Worm (Caenorhabditis elegans) whole organism, L4 larva: ENCODE measurements around the gene spc-1.
"Not testable (repeated sequence)": the region's sequence is repeated elsewhere in the genome, so short reads cannot be mapped to it uniquely, and the experiment has no call there.

ENCODE experiments used
- D1046.2 ChIP-seq: fragments of 200-800 bp; sonication (Bioruptor generic); IDR thresholded peaks from 2 replicates; pipeline ENCODE4 v1.3.6; 2022; ENCODE audit warnings: missing genetic modification characterization, missing compliant biosample characterization
- F26F4.8 ChIP-seq: fragments of 200-800 bp; sonication (Bioruptor generic); conservative IDR thresholded peaks from 2 replicates; pipeline ENCODE4 v1.3.6; 2022; ENCODE audit warnings: missing genetic modification characterization, missing compliant biosample characterization
- T20F7.1 ChIP-seq: fragments of 200-800 bp; sonication (Bioruptor generic); optimal IDR thresholded peaks from 2 replicates; lab custom pipeline; 2018; ENCODE audit warnings: mild to moderate bottlenecking, missing genetic modification characterization, missing compliant biosample characterization
- T26A8.4 ChIP-seq: fragments of 200-800 bp; sonication (Bioruptor generic); IDR thresholded peaks from 2 replicates; pipeline ENCODE4 v1.3.6; 2022; ENCODE audit warnings: missing genetic modification characterization, missing compliant biosample characterization
- Y105C5A.15 ChIP-seq: fragments of 200-800 bp; sonication (Bioruptor generic); IDR thresholded peaks from 2 replicates; pipeline ENCODE4 v1.3.6; 2022; ENCODE audit warnings: missing genetic modification characterization, missing compliant biosample characterization
- Y75B8A.6 ChIP-seq: fragments of 200-800 bp; sonication (Bioruptor generic); IDR thresholded peaks from 2 replicates; pipeline ENCODE4 v1.3.6; 2022; ENCODE audit warnings: missing genetic modification reagents, missing genetic modification characterization, missing compliant biosample characterization
- ZK337.2 ChIP-seq: fragments of 200-800 bp; sonication (Bioruptor generic); IDR thresholded peaks from 2 replicates; pipeline ENCODE4 v1.3.6; 2022; ENCODE audit warnings: missing genetic modification reagents, missing genetic modification characterization, missing compliant biosample characterization
- ZK546.5 ChIP-seq, 2 experiments: sonication (generic microtip); optimal IDR thresholded peaks; 2 replicates each; lab custom pipeline; 2017; ENCODE audit warnings: missing biosample characterization in 2 of 2, missing genetic modification characterization in 2 of 2
- aly-2 ChIP-seq: sonication (generic microtip); optimal IDR thresholded peaks from 2 replicates; lab custom pipeline; 2018; ENCODE audit warnings: missing biosample characterization, missing genetic modification characterization
- arid-1 ChIP-seq: fragments of 200-800 bp; sonication (Bioruptor generic); conservative IDR thresholded peaks from 2 replicates; pipeline ENCODE4 v1.3.6; 2022; ENCODE audit warnings: missing genetic modification reagents, missing genetic modification characterization, missing compliant biosample characterization
- ceh-20 ChIP-seq: fragments of 200-800 bp; sonication (Bioruptor generic); IDR thresholded peaks from 2 replicates; pipeline ENCODE4 v1.3.6; 2022; ENCODE audit warnings: missing genetic modification reagents, missing genetic modification characterization, missing compliant biosample characterization
- daf-19 ChIP-seq: fragments of 200-800 bp; sonication (Bioruptor generic); conservative IDR thresholded peaks from 2 replicates; pipeline ENCODE4 v1.3.6; 2022; ENCODE audit warnings: missing genetic modification characterization, missing compliant biosample characterization
- dmd-8 ChIP-seq: fragments of 200-800 bp; sonication (Bioruptor generic); IDR thresholded peaks from 2 replicates; pipeline ENCODE4 v1.3.6; 2022; ENCODE audit warnings: missing genetic modification characterization, missing compliant biosample characterization
- duxl-1 ChIP-seq: sonication (generic microtip); optimal IDR thresholded peaks from 2 replicates; lab custom pipeline; 2016; ENCODE audit warnings: mild to moderate bottlenecking, missing genetic modification characterization, moderate library complexity, missing compliant biosample characterization; ENCODE audit not compliant: poor library complexity
- dve-1 ChIP-seq: sonication (generic microtip); optimal IDR thresholded peaks from 2 replicates; lab custom pipeline; 2017; ENCODE audit warnings: antibody characterized with exemption, mild to moderate bottlenecking, missing genetic modification characterization, missing compliant biosample characterization; ENCODE audit not compliant: insufficient read depth
- egl-27 ChIP-seq: sonication (generic microtip); optimal IDR thresholded peaks from 3 replicates; lab custom pipeline; 2017; ENCODE audit warnings: missing biosample characterization, missing genetic modification reagents, missing genetic modification characterization
- egl-43 ChIP-seq: fragments of 200-800 bp; sonication (Bioruptor generic); IDR thresholded peaks from 2 replicates; pipeline ENCODE4 v1.3.6; 2022; ENCODE audit warnings: missing genetic modification reagents, missing genetic modification characterization, missing compliant biosample characterization
- fos-1 ChIP-seq: fragments of 150-350 bp; optimal IDR thresholded peaks from 2 replicates; lab custom pipeline; 2014; ENCODE audit warnings: missing biosample characterization, missing genetic modification characterization
- hlh-30 ChIP-seq: sonication (generic microtip); optimal IDR thresholded peaks from 2 replicates; lab custom pipeline; 2017; ENCODE audit warnings: antibody characterized with exemption, mild to moderate bottlenecking, missing genetic modification characterization, missing compliant biosample characterization; ENCODE audit not compliant: insufficient read depth
- hmg-1.1 ChIP-seq: fragments of 200-800 bp; sonication (Bioruptor generic); IDR thresholded peaks from 2 replicates; pipeline ENCODE4 v1.3.6; 2022; ENCODE audit warnings: missing genetic modification reagents, missing genetic modification characterization, missing compliant biosample characterization
- lim-7 ChIP-seq: fragments of 200-800 bp; sonication (Bioruptor generic); IDR thresholded peaks from 2 replicates; pipeline ENCODE4 v1.3.6; 2022; ENCODE audit warnings: missing genetic modification characterization, missing compliant biosample characterization
- lin-1 ChIP-seq: fragments of 200-800 bp; sonication (Bioruptor generic); IDR thresholded peaks from 2 replicates; pipeline ENCODE4 v1.3.6; 2022; ENCODE audit warnings: missing genetic modification reagents, missing genetic modification characterization, missing compliant biosample characterization
- lin-38 ChIP-seq: fragments of 200-800 bp; sonication (Bioruptor generic); IDR thresholded peaks from 2 replicates; pipeline ENCODE4 v1.3.6; 2022; ENCODE audit warnings: missing genetic modification reagents, missing genetic modification characterization, missing compliant biosample characterization
- lin-39 ChIP-seq: fragments of 150-350 bp; optimal IDR thresholded peaks from 2 replicates; lab custom pipeline; 2014; ENCODE audit warnings: missing biosample characterization, missing genetic modification reagents, missing genetic modification characterization
- lsy-2 ChIP-seq, 2 experiments: fragments of 150-350 bp in 1 of 2; sonication (generic microtip) in 1 of 2; optimal IDR thresholded peaks; 2 replicates each; lab custom pipeline; 2014 to 2017; ENCODE audit warnings: missing biosample characterization in 2 of 2, missing genetic modification characterization in 2 of 2
- madf-5 ChIP-seq, 2 experiments: fragments of 200-800 bp; sonication (Bioruptor generic); IDR thresholded peaks; 2 replicates each; pipeline ENCODE4 v1.3.6; 2022; ENCODE audit warnings: missing compliant biosample characterization in 2 of 2, missing genetic modification characterization in 2 of 2
- mxl-2 ChIP-seq: fragments of 200-800 bp; sonication (Bioruptor generic); conservative IDR thresholded peaks from 2 replicates; pipeline ENCODE4 v1.3.6; 2022; ENCODE audit warnings: missing genetic modification reagents, missing genetic modification characterization, missing compliant biosample characterization
- nhr-111 ChIP-seq: fragments of 200-800 bp; sonication (Bioruptor generic); optimal IDR thresholded peaks from 2 replicates; lab custom pipeline; 2018; ENCODE audit warnings: mild to moderate bottlenecking, missing genetic modification characterization, missing compliant biosample characterization
- nhr-41 ChIP-seq: fragments of 200-800 bp; sonication (Bioruptor generic); IDR thresholded peaks from 2 replicates; pipeline ENCODE4 v1.3.6; 2022; ENCODE audit warnings: missing genetic modification reagents, missing genetic modification characterization, missing compliant biosample characterization
- nhr-42 ChIP-seq: fragments of 200-800 bp; sonication (Bioruptor generic); IDR thresholded peaks from 2 replicates; pipeline ENCODE4 v1.3.6; 2022; ENCODE audit warnings: missing genetic modification characterization, missing compliant biosample characterization
- nhr-76 ChIP-seq: fragments of 150-350 bp; optimal IDR thresholded peaks from 2 replicates; lab custom pipeline; 2014; ENCODE audit warnings: missing biosample characterization, missing genetic modification characterization
- nhr-77 ChIP-seq: fragments of 150-350 bp; optimal IDR thresholded peaks from 2 replicates; lab custom pipeline; 2014; ENCODE audit warnings: missing biosample characterization, missing genetic modification characterization
- pha-4 ChIP-seq, 2 experiments: fragments of 150-350 bp in 1 of 2; fragments of 200-800 bp in 1 of 2; sonication (Bioruptor generic) in 1 of 2; IDR thresholded peaks in 1 of 2; optimal IDR thresholded peaks in 1 of 2; 2 replicates each; pipeline versions ENCODE4 v1.3.6 to Lab custom; 2014 to 2022; ENCODE audit warnings: missing genetic modification characterization in 2 of 2, missing genetic modification reagents in 2 of 2, missing biosample characterization in 1 of 2, missing compliant biosample characterization in 1 of 2
- php-3 ChIP-seq: fragments of 200-800 bp; sonication (Bioruptor generic); IDR thresholded peaks from 2 replicates; pipeline ENCODE4 v1.3.6; 2022; ENCODE audit warnings: missing genetic modification reagents, missing genetic modification characterization, missing compliant biosample characterization
- saeg-2 ChIP-seq: fragments of 200-800 bp; sonication (Bioruptor generic); IDR thresholded peaks from 2 replicates; pipeline ENCODE4 v1.3.6; 2022; ENCODE audit warnings: missing genetic modification reagents, missing genetic modification characterization, missing compliant biosample characterization
- set-16 ChIP-seq: fragments of 200-800 bp; sonication (Bioruptor generic); IDR thresholded peaks from 2 replicates; pipeline ENCODE4 v1.3.6; 2022; ENCODE audit warnings: missing genetic modification reagents, missing genetic modification characterization, missing compliant biosample characterization
- snpc-1.2 ChIP-seq: fragments of 200-800 bp; sonication (Bioruptor generic); IDR thresholded peaks from 2 replicates; pipeline ENCODE4 v1.3.6; 2022; ENCODE audit warnings: missing genetic modification reagents, missing genetic modification characterization, missing compliant biosample characterization
- snpc-4 ChIP-seq: fragments of 150-350 bp; optimal IDR thresholded peaks from 2 replicates; lab custom pipeline; 2014; ENCODE audit warnings: missing biosample characterization, missing genetic modification characterization
- tra-1 ChIP-seq: fragments of 200-800 bp; sonication (Bioruptor generic); IDR thresholded peaks from 2 replicates; pipeline ENCODE4 v1.3.6; 2022; ENCODE audit warnings: missing genetic modification reagents, missing genetic modification characterization, missing compliant biosample characterization
- unc-130 ChIP-seq: sonication (generic microtip); optimal IDR thresholded peaks from 2 replicates; lab custom pipeline; 2016; ENCODE audit warnings: missing genetic modification reagents, missing genetic modification characterization, missing compliant biosample characterization
- unc-62 ChIP-seq, 3 experiments: fragments of 150-350 bp in 1 of 3; sonication (generic microtip); optimal IDR thresholded peaks in 2 of 3; peaks in 1 of 3; 1 replicate in 1 of 3; 2 replicates in 2 of 3; lab custom pipeline; 2014 to 2017; ENCODE audit warnings: missing biosample characterization in 3 of 3, missing genetic modification characterization in 3 of 3, missing genetic modification reagents in 3 of 3, missing genotype in 1 of 3
- zfp-3 ChIP-seq: fragments of 200-800 bp; sonication (Bioruptor generic); conservative IDR thresholded peaks from 2 replicates; pipeline ENCODE4 v1.3.6; 2022; ENCODE audit warnings: missing genetic modification reagents, missing genetic modification characterization, missing compliant biosample characterization
- zip-2 ChIP-seq: fragments of 150-350 bp; optimal IDR thresholded peaks from 2 replicates; lab custom pipeline; 2014; ENCODE audit warnings: missing biosample characterization, missing genetic modification characterization
- ztf-11 ChIP-seq: fragments of 150-350 bp; optimal IDR thresholded peaks from 2 replicates; lab custom pipeline; 2014; ENCODE audit warnings: missing biosample characterization, missing genetic modification characterization

spc-1 gene

DNA sequence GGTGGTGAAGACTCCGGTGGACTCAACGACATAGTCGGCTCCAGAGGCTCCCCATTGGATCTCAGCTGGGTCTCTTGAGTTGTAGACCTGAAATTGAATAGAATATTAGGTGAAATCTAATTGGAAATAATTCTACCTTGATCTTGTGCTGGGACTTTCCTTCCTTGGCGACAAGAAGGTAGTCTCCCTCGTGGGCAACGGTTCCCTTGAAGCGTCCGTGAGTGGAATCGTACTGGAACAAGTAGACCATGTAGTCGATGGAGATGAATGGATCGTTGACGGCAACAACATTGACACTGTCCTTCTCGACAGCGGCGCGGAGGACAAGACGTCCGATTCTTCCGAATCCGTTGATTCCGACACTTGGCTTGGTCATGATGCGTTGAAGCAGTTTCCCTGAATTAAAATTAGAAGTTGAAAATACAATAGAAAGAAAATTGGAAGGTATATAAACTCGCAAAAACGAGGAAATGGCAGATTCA lies 13.9 kb downstream of the spc-1 start, which contains the start of gene gpd-3 (continued):
- no peak for TF ChIP-seq saeg-2
- peak; percentile 43 for TF ChIP-seq lin-38
- no peak for TF ChIP-seq fos-1
- TF ChIP-seq lin-1 (GFP tag; lab: Robert Waterston, UW), result no peak
- TF ChIP-seq nhr-111 (GFP tag; lab: Kevin White, UChicago), result no peak
- TF ChIP-seq ZK546.5 (tag; optimal IDR thresholded peaks at IDR 0.05; lab: Kevin White, UChicago), result no peak
- no peak for TF ChIP-seq php-3 (GFP tag; lab: Robert Waterston, UW)
- TF ChIP-seq egl-43 (GFP tag; lab: Robert Waterston, UW), result 0 out of 2 replicates have a peak, but pooled peaks have one; percentile 59
- TF ChIP-seq nhr-42 (GFP tag; lab: Robert Waterston, UW), result no peak
- TF ChIP-seq zfp-3 (GFP tag; lab: Robert Waterston, UW), result peak; percentile 89
- no peak; the same call in 1 of the 2 replicates for TF ChIP-seq pha-4 (GFP tag; IDR thresholded peaks at IDR 0.05; lab: Robert Waterston, UW)
- no peak for TF ChIP-seq pha-4 (tag; optimal IDR thresholded peaks at IDR 0.05; lab: Kevin White, UChicago)
- TF ChIP-seq aly-2, result no peak
- TF ChIP-seq D1046.2 (GFP tag; lab: Robert Waterston, UW), result no peak
- no peak for TF ChIP-seq ZK337.2
- no peak for TF ChIP-seq duxl-1 (tag; lab: Kevin White, UChicago)
- TF ChIP-seq tra-1 (GFP tag; lab: Robert Waterston, UW), result peak; percentile 34; the same call in 1 of the 2 replicates

DNA sequence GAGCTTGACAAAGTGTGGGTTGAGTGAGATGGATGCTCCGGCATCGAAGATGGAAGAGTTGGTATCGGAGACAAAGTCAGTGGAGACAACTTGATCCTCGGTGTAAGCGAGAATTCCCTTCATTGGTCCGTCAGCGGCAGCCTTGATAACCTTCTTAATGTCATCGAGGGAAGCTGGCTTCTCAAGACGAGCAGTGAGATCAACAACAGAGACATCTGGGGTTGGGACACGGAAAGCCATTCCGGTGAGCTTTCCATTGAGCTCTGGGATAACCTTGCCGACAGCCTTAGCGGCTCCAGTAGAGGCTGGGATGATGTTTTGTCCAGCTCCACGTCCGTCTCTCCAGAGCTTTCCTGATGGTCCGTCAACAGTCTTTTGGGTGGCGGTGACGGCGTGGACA lies 14.6 kb downstream of the spc-1 start:
- TF ChIP-seq zfp-3 (GFP tag; lab: Robert Waterston, UW) (0 out of 2 replicates have a peak, but pooled peaks have one; percentile 14), set-16 (peak; percentile 59), unc-62 (GFP tag; optimal IDR thresholded peaks at IDR 0.05 in 1 of 2; lab: Kevin White, UChicago) (peak in 1 of 2 experiments; percentile 36), lim-7 (GFP tag; lab: Robert Waterston, UW) (peak; percentile 32; the same call in 1 of the 2 replicates), D1046.2 (GFP tag; lab: Robert Waterston, UW) (0 out of 2 replicates have a peak, but pooled peaks have one; percentile 45), php-3 (GFP tag; lab: Robert Waterston, UW) (0 out of 2 replicates have a peak, but pooled peaks have one; percentile 33), dmd-8 (peak; percentile 56; the same call in 1 of the 2 replicates), egl-43 (GFP tag; lab: Robert Waterston, UW) (0 out of 2 replicates have a peak, but pooled peaks have one; percentile 59), mxl-2 (GFP tag; lab: Robert Waterston, UW) (0 out of 2 replicates have a peak, but pooled peaks have one; percentile 13)
- not testable (repeated sequence) for TF ChIP-seq unc-62 (tag; optimal IDR thresholded peaks at IDR 0.05; lab: Kevin White, UChicago)

- peak; percentile 41 for TF ChIP-seq fos-1
- no peak for TF ChIP-seq snpc-1.2 (GFP tag; lab: Robert Waterston, UW)
- TF ChIP-seq unc-130 (GFP tag; lab: Kevin White, UChicago), result no peak
- peak; percentile 59 for TF ChIP-seq dve-1 (tag; lab: Kevin White, UChicago)
- TF ChIP-seq snpc-4, result no peak
- no peak for TF ChIP-seq arid-1 (GFP tag; lab: Robert Waterston, UW)
- TF ChIP-seq T26A8.4 (GFP tag; lab: Robert Waterston, UW), result peak; percentile 26
- TF ChIP-seq nhr-41, result no peak
- no peak for TF ChIP-seq daf-19
- TF ChIP-seq lin-39 (tag; lab: Kevin White, UChicago), result no peak
- TF ChIP-seq lsy-2 (tag; optimal IDR thresholded peaks at IDR 0.05; lab: Kevin White, UChicago), result peak in 1 of 2 experiments; percentile 66
- TF ChIP-seq mxl-2 (GFP tag; lab: Robert Waterston, UW), result no peak
- TF ChIP-seq nhr-111 (GFP tag; lab: Kevin White, UChicago), result no peak
- peak; percentile 2 for TF ChIP-seq hlh-30 (tag; lab: Kevin White, UChicago)
- TF ChIP-seq T20F7.1 (GFP tag; lab: Kevin White, UChicago), result no peak
- no peak for TF ChIP-seq nhr-76 (tag; lab: Kevin White, UChicago)
- TF ChIP-seq zip-2 (tag; lab: Kevin White, UChicago), result no peak
- TF ChIP-seq egl-27 (tag; lab: Kevin White, UChicago), result no peak
- no peak for TF ChIP-seq hmg-1.1 (GFP tag; lab: Robert Waterston, UW)
- 0 out of 2 replicates have a peak, but pooled peaks have one; percentile 12 for TF ChIP-seq ceh-20
- TF ChIP-seq tra-1 (GFP tag; lab: Robert Waterston, UW), result 0 out of 2 replicates have a peak, but pooled peaks have one; percentile 18
- TF ChIP-seq ztf-11 (tag; lab: Kevin White, UChicago), result no peak
- TF ChIP-seq F26F4.8 (GFP tag; lab: Robert Waterston, UW), result no peak
- peak; percentile 60 for TF ChIP-seq duxl-1 (tag; lab: Kevin White, UChicago)
- no peak for TF ChIP-seq Y75B8A.6
- TF ChIP-seq Y105C5A.15 (GFP tag; lab: Robert Waterston, UW), result no peak
- TF ChIP-seq nhr-77 (tag; lab: Kevin White, UChicago), result no peak
- TF ChIP-seq madf-5 (GFP tag; IDR thresholded peaks at IDR 0.05; lab: Robert Waterston, UW), result no peak
Measured at ce11 chrX:3111687-3112086, 15.2 kb downstream of the spc-1 start.
